Worm (Caenorhabditis elegans) whole organism, L4/young adult: ENCODE results near the gene F35F10.7.

Experiments used
- W03F9.2 ChIP-seq: fragments of 150-350 bp; optimal IDR thresholded peaks from 2 replicates; lab custom pipeline; 2014; ENCODE audit warnings: missing biosample characterization, missing genetic modification characterization
- dao-5 ChIP-seq: sonication (generic microtip); optimal IDR thresholded peaks from 2 replicates; lab custom pipeline; 2016; ENCODE audit warnings: missing genotype, missing genetic modification characterization, moderate library complexity, missing compliant biosample characterization
- him-1 ChIP-seq: sonication (generic microtip); optimal IDR thresholded peaks from 2 replicates; lab custom pipeline; 2016; ENCODE audit warnings: missing genotype, missing genetic modification reagents, missing genetic modification characterization, missing compliant biosample characterization

ce11 chrV:3287330-3287729, at the start of gene F35F10.7:
- TF ChIP-seq dao-5 = no peak
- TF ChIP-seq him-1 (tag; lab: Kevin White, UChicago) = no peak
- TF ChIP-seq W03F9.2 = no peak
